Fruit fly (Drosophila melanogaster) whole organism, wandering third instar larva: ENCODE measurements around the gene Calr.

Experiments used
- Abd-B ChIP-seq: fragments of >200 bp; optimal IDR thresholded peaks from 2 replicates; lab custom pipeline; 2017; ENCODE audit warnings: missing biosample characterization, missing genetic modification characterization
- CG32264 ChIP-seq: fragments of 200-800 bp; sonication (Bioruptor generic); optimal IDR thresholded peaks from 2 replicates; lab custom pipeline; 2016; ENCODE audit warnings: missing biosample characterization, missing genetic modification characterization
- CG9705 ChIP-seq: fragments of 200-800 bp; sonication (Bioruptor generic); optimal IDR thresholded peaks from 2 replicates; lab custom pipeline; 2018; ENCODE audit warnings: missing biosample characterization, mild to moderate bottlenecking, missing genetic modification characterization
- Dfd ChIP-seq: fragments of >200 bp; optimal IDR thresholded peaks from 2 replicates; lab custom pipeline; 2017; ENCODE audit warnings: missing biosample characterization, missing genetic modification characterization
- Dif ChIP-seq: fragments of 200-275, 200-300 bp; sonication (Bioruptor generic); optimal IDR thresholded peaks from 2 replicates; lab custom pipeline; 2018; ENCODE audit warnings: missing biosample characterization, missing genetic modification characterization; ENCODE audit not compliant: partially characterized antibody
- GATAd ChIP-seq: sonication (Bioruptor generic); optimal IDR thresholded peaks from 2 replicates; lab custom pipeline; 2016; ENCODE audit warnings: missing biosample characterization, missing genetic modification characterization
- HLH106 ChIP-seq: fragments of 200-800 bp; optimal IDR thresholded peaks from 3 replicates; lab custom pipeline; 2019; ENCODE audit warnings: missing biosample characterization, mild to moderate bottlenecking, missing genetic modification characterization, moderate library complexity
- Hnf4 ChIP-seq: fragments of 200-800 bp; sonication (Bioruptor generic); optimal IDR thresholded peaks from 2 replicates; lab custom pipeline; 2016; ENCODE audit warnings: missing biosample characterization, mild to moderate bottlenecking, missing genetic modification characterization
- Hr78 ChIP-seq: fragments of >200 bp; optimal IDR thresholded peaks from 2 replicates; lab custom pipeline; 2017; ENCODE audit warnings: missing biosample characterization, missing genetic modification characterization
- Hr83 ChIP-seq: fragments of 200-300 bp; sonication (Bioruptor generic); optimal IDR thresholded peaks from 2 replicates; lab custom pipeline; 2016; ENCODE audit warnings: missing biosample characterization, mild to moderate bottlenecking, missing genetic modification characterization, moderate library complexity; ENCODE audit not compliant: poor library complexity, severe bottlenecking
- Jra ChIP-seq: sonication (Bioruptor generic); optimal IDR thresholded peaks from 2 replicates; lab custom pipeline; 2016; ENCODE audit warnings: missing biosample characterization, missing genetic modification characterization
- Mio ChIP-seq: sonication (Bioruptor generic); optimal IDR thresholded peaks from 2 replicates; lab custom pipeline; 2016; ENCODE audit warnings: missing biosample characterization, missing genetic modification characterization
- Myc ChIP-seq: fragments of >200 bp; optimal IDR thresholded peaks from 2 replicates; lab custom pipeline; 2017
- N ChIP-seq: fragments of >200 bp; optimal IDR thresholded peaks from 2 replicates; lab custom pipeline; 2018; ENCODE audit warnings: missing biosample characterization, missing external identifiers, missing genetic modification characterization
- OdsH ChIP-seq: fragments of 200-800 bp; sonication (Bioruptor generic); optimal IDR thresholded peaks from 2 replicates; lab custom pipeline; 2016; ENCODE audit warnings: missing biosample characterization, mild to moderate bottlenecking, missing genetic modification characterization
- Rel ChIP-seq, 2 experiments: fragments of 200-800 bp; sonication (Bioruptor generic) in 1 of 2; optimal IDR thresholded peaks; 2 replicates in 1 of 2; 3 replicates in 1 of 2; lab custom pipeline; 2016 to 2019; ENCODE audit warnings: mild to moderate bottlenecking in 2 of 2, missing biosample characterization in 2 of 2, missing genetic modification characterization in 2 of 2, moderate library complexity in 1 of 2
- Sp1 ChIP-seq: fragments of 200-800 bp; sonication (Bioruptor generic); optimal IDR thresholded peaks from 3 replicates; lab custom pipeline; 2019; ENCODE audit warnings: missing biosample characterization, mild to moderate bottlenecking, missing genetic modification characterization, moderate library complexity
- Vsx2 ChIP-seq: fragments of 200-300, 225-300 bp; sonication (Bioruptor generic); optimal IDR thresholded peaks from 2 replicates; lab custom pipeline; 2018; ENCODE audit warnings: missing biosample characterization, missing genetic modification characterization; ENCODE audit not compliant: partially characterized antibody
- br ChIP-seq: fragments of 200-800 bp; sonication (Bioruptor generic); optimal IDR thresholded peaks from 2 replicates; lab custom pipeline; 2016; ENCODE audit warnings: missing biosample characterization, missing genetic modification characterization
- brk ChIP-seq: fragments of 200-800 bp; sonication (Bioruptor generic); optimal IDR thresholded peaks from 2 replicates; lab custom pipeline; 2016; ENCODE audit warnings: missing biosample characterization, mild to moderate bottlenecking, missing genetic modification characterization
- dl ChIP-seq, 2 experiments: fragments of 175-275, 200-275 bp in 1 of 2; fragments of 200-275 bp in 1 of 2; sonication (Bioruptor generic); optimal IDR thresholded peaks; lab custom pipeline; 2018; ENCODE audit warnings: mild to moderate bottlenecking in 2 of 2, missing biosample characterization in 2 of 2, missing genetic modification characterization in 2 of 2, moderate library complexity in 2 of 2; ENCODE audit not compliant: partially characterized antibody in 2 of 2, insufficient read depth in 1 of 2
- dmrt93B ChIP-seq: fragments of 200-800 bp; sonication (Bioruptor generic); optimal IDR thresholded peaks from 2 replicates; lab custom pipeline; 2018; ENCODE audit warnings: missing biosample characterization, mild to moderate bottlenecking, missing genetic modification characterization
- dsf ChIP-seq: sonication (Bioruptor generic); optimal IDR thresholded peaks from 2 replicates; lab custom pipeline; 2016; ENCODE audit warnings: missing biosample characterization, missing genetic modification characterization, borderline replicate concordance
- ey ChIP-seq: fragments of 200-800 bp; sonication (Bioruptor generic); optimal IDR thresholded peaks from 2 replicates; lab custom pipeline; 2016; ENCODE audit warnings: missing biosample characterization, missing genetic modification characterization
- foxo ChIP-seq, 2 experiments: fragments of 200-800 bp; sonication (Bioruptor generic); optimal IDR thresholded peaks; 2 replicates in 1 of 2; 3 replicates in 1 of 2; lab custom pipeline; 2016 to 2017; ENCODE audit warnings: missing biosample characterization in 2 of 2, missing genetic modification characterization in 2 of 2
- fru ChIP-seq: fragments of 200-800 bp; sonication (Bioruptor generic); optimal IDR thresholded peaks from 3 replicates; lab custom pipeline; 2016; ENCODE audit warnings: missing biosample characterization, mild to moderate bottlenecking, missing genetic modification characterization
- h ChIP-seq: fragments of 200-800 bp; sonication (Bioruptor generic); optimal IDR thresholded peaks from 3 replicates; lab custom pipeline; 2016; ENCODE audit warnings: missing biosample characterization, mild to moderate bottlenecking, missing genetic modification characterization
- jim ChIP-seq: fragments of 175-275, 200-325 bp; sonication (Bioruptor generic); optimal IDR thresholded peaks from 2 replicates; lab custom pipeline; 2016; ENCODE audit warnings: missing biosample characterization, mild to moderate bottlenecking, missing genetic modification characterization
- lola ChIP-seq: fragments of >200 bp; optimal IDR thresholded peaks from 2 replicates; lab custom pipeline; 2017; ENCODE audit warnings: missing biosample characterization, missing genetic modification characterization
- pan ChIP-seq: fragments of >200 bp; optimal IDR thresholded peaks from 2 replicates; lab custom pipeline; 2017
- psq ChIP-seq: fragments of 200-800 bp; sonication (Bioruptor generic); optimal IDR thresholded peaks from 3 replicates; lab custom pipeline; 2017; ENCODE audit warnings: missing biosample characterization, mild to moderate bottlenecking, missing genetic modification characterization, moderate library complexity
- rgr ChIP-seq: fragments of 200-800 bp; sonication (Bioruptor generic); optimal IDR thresholded peaks from 3 replicates; lab custom pipeline; 2016; ENCODE audit warnings: missing biosample characterization, mild to moderate bottlenecking, missing genetic modification characterization
- sage ChIP-seq: fragments of 200-800 bp; sonication (Bioruptor generic); optimal IDR thresholded peaks from 2 replicates; lab custom pipeline; 2016; ENCODE audit warnings: missing biosample characterization, mild to moderate bottlenecking, missing genetic modification characterization
- sv ChIP-seq: fragments of 200-800 bp; sonication (Bioruptor generic); optimal IDR thresholded peaks from 3 replicates; lab custom pipeline; 2016; ENCODE audit warnings: missing biosample characterization, missing genetic modification characterization
- tai ChIP-seq: sonication (Bioruptor generic); optimal IDR thresholded peaks from 2 replicates; lab custom pipeline; 2016; ENCODE audit warnings: missing biosample characterization, missing genetic modification characterization
- usp ChIP-seq: fragments of >200 bp; optimal IDR thresholded peaks from 2 replicates; lab custom pipeline; 2017; ENCODE audit warnings: missing biosample characterization, missing genetic modification characterization
- woc ChIP-seq: sonication (Bioruptor generic); optimal IDR thresholded peaks from 2 replicates; lab custom pipeline; 2016; ENCODE audit warnings: missing biosample characterization, mild to moderate bottlenecking, missing genetic modification characterization

Gene Calr

DNA sequence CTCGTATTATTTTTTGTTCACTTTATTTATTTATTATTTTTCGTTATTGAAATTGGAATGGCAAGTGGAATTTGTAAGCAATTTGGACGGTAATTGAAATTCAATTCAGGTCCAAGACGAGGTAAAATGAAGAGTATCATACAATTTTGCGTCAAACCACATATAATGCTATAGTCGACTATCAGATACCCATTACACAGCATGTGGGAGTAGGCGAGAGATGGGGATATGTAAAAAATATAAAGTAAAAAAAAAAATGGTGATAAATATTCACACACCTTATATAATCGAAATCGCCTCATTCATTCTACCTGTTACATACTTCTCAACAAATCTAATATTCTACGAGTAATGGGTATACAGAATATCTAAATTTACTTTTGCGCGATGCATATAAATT, 18.4 kb downstream of the Calr start:
- TF ChIP-seq Rel (GFP tag; optimal IDR thresholded peaks at IDR 0.05; lab: Kevin White, UChicago) (no peak), Rel (tag; optimal IDR thresholded peaks at IDR 0.05; lab: Kevin White, UChicago) (no peak), N (no peak), h (GFP tag; lab: Kevin White, UChicago) (peak; percentile 69), br (GFP tag; lab: Kevin White, UChicago) (peak; percentile 59), Dfd (GFP tag; lab: Kevin White, UChicago) (no peak), sage (GFP tag; lab: Kevin White, UChicago) (no peak), foxo (GFP tag; optimal IDR thresholded peaks at IDR 0.05; lab: Kevin White, UChicago) (peak in 1 of 2 experiments; percentile 56), Hr78 (GFP tag; lab: Kevin White, UChicago) (no peak), Abd-B (GFP tag; lab: Kevin White, UChicago) (no peak), HLH106 (tag; lab: Kevin White, UChicago) (peak; percentile 45), fru (GFP tag; lab: Kevin White, UChicago) (peak; percentile 45), rgr (GFP tag; lab: Kevin White, UChicago) (peak; percentile 56), woc (peak; percentile 11), sv (GFP tag; lab: Kevin White, UChicago) (no peak), dl (GFP tag; optimal IDR thresholded peaks at IDR 0.05; lab: Kevin White, UChicago; ENCODE audit: insufficient read depth in 1 of 2, partially characterized antibody in 2 of 2) (no peak), OdsH (GFP tag; lab: Kevin White, UChicago) (peak; percentile 54), psq (peak; percentile 6), Vsx2 (GFP tag; lab: Kevin White, UChicago) (no peak), Sp1 (GFP tag; lab: Kevin White, UChicago) (peak; percentile 9), ey (peak; percentile 63), Hnf4 (GFP tag; lab: Kevin White, UChicago) (peak; percentile 60)

DNA sequence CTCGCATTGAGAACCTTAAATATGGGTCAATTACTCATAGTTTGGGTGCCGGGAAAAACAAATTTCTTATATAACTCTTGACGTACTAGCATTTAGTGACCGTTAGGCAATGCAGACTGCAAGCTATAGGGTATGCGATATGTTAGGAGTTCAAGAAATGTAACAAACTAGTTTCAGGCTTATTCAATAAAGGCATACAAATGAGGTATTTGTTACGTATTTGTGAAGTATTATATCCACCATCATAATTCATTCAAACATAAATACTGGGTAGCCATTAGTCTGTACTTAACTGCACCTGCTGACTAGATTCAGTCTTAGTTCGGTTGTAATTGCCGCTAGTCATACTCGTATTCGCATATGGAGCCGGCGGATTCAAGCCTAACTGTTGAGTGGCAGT, 22.4 kb downstream of the Calr start:
- TF ChIP-seq dsf: no peak
- no peak for TF ChIP-seq Hr83 (GFP tag; lab: Kevin White, UChicago)
- no peak for TF ChIP-seq Jra (GFP tag; lab: Kevin White, UChicago)
- no peak for TF ChIP-seq CG32264 (GFP tag; lab: Kevin White, UChicago)

DNA sequence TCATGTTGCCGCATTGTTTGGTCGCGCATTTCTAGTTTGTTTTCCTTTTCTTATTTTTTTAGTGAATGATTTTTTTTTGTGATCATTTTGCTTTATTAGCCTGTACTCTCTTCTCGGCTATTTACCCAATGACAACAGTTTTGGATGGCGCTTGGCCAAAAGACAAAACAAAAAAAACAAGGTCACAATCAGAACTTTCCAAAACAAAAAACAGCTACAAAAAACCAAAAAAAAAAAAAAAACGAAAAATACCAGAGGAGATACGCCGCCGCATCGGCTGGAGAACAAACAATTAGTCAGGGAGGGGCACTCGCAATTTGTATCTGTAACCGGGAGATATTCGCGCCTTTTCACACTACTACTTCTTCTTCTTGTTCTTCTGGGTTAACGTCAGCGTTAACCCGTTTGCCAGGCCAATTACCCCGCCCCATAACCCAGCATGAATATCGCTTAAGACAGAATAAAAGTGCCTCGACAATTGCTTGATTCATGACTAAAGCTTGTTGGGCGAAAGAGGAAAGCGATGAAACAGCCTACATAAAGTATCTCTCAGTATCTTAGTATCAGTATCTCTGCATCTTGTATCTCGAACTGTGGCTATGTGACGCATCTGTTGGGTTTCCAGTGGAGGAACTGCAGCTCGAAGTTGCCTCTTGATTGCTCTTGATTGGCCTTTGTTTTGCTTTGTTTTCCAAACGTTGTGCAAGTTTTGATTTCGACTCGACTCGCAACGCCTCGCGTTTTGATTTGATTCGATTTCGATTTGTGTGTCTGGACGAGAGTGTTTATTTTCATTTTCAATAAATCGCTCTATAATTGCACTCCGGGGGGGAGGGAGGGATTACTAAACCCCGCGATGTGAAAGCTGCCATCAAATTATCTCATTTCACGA, 23.5 kb downstream of the Calr start:
- TF ChIP-seq jim (GFP tag; lab: Kevin White, UChicago) (no peak), Hr78 (GFP tag; lab: Kevin White, UChicago) (no peak), tai (GFP tag; lab: Kevin White, UChicago) (no peak), foxo (GFP tag; optimal IDR thresholded peaks at IDR 0.05; lab: Kevin White, UChicago) (no peak), Vsx2 (GFP tag; lab: Kevin White, UChicago) (peak; percentile 66)
- TF ChIP-seq, all 38 proteins: peak for 1

DNA sequence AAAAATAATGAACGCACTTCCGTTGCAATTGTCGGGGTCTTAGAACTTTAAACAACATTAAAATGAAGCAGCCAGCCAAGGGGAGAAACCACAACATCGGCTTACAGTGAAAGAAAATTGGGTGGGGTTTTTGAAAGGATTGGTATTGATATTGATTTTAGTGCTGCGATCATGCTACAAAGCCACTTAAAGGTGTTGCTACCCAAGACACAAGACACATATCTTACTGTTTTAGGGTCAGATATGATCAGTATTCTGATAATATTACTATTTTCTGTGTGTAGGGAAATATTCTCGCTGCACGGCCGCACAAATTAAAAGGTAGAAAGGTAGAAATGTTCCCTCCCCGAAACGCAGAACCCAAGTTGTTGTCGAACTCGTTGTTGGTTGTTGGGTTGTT, 25.6 kb downstream of the Calr start:
- TF ChIP-seq CG32264 (GFP tag; lab: Kevin White, UChicago): no peak
- TF ChIP-seq h (GFP tag; lab: Kevin White, UChicago): peak; percentile 33
- no peak for TF ChIP-seq Hr78 (GFP tag; lab: Kevin White, UChicago)
- no peak for TF ChIP-seq dmrt93B
- TF ChIP-seq pan (lab: Kevin White, UChicago): no peak
- TF ChIP-seq sage (GFP tag; lab: Kevin White, UChicago): no peak
- no peak for TF ChIP-seq Myc (lab: Kevin White, UChicago)
- TF ChIP-seq Vsx2 (GFP tag; lab: Kevin White, UChicago): no peak
- no peak for TF ChIP-seq lola (GFP tag; lab: Kevin White, UChicago)
- TF ChIP-seq dsf: no peak
- TF ChIP-seq HLH106 (tag; lab: Kevin White, UChicago): peak; percentile 6
- TF ChIP-seq Mio: no peak
- TF ChIP-seq br (GFP tag; lab: Kevin White, UChicago): peak; percentile 21
- TF ChIP-seq CG9705: no peak
- peak; percentile 9 for TF ChIP-seq rgr (GFP tag; lab: Kevin White, UChicago)
- TF ChIP-seq foxo (GFP tag; optimal IDR thresholded peaks at IDR 0.05; lab: Kevin White, UChicago): peak in 1 of 2 experiments; percentile 37
- TF ChIP-seq psq: no peak
- no peak for TF ChIP-seq OdsH (GFP tag; lab: Kevin White, UChicago)
- no peak for TF ChIP-seq woc
- no peak for TF ChIP-seq Sp1 (GFP tag; lab: Kevin White, UChicago)
- TF ChIP-seq brk (GFP tag; lab: Kevin White, UChicago): no peak
- no peak for TF ChIP-seq sv (GFP tag; lab: Kevin White, UChicago)
- no peak for TF ChIP-seq Dif
- TF ChIP-seq Abd-B (GFP tag; lab: Kevin White, UChicago): no peak
- no peak for TF ChIP-seq N
- TF ChIP-seq usp (GFP tag; lab: Kevin White, UChicago): no peak
- no peak for TF ChIP-seq dl (GFP tag; optimal IDR thresholded peaks at IDR 0.05; lab: Kevin White, UChicago; ENCODE audit: insufficient read depth in 1 of 2, partially characterized antibody in 2 of 2)
- TF ChIP-seq ey: peak; percentile 23
- TF ChIP-seq Rel (GFP tag; optimal IDR thresholded peaks at IDR 0.05; lab: Kevin White, UChicago): no peak
- no peak for TF ChIP-seq Rel (tag; optimal IDR thresholded peaks at IDR 0.05; lab: Kevin White, UChicago)
- no peak for TF ChIP-seq Hr83 (GFP tag; lab: Kevin White, UChicago)
- no peak for TF ChIP-seq jim (GFP tag; lab: Kevin White, UChicago)
- no peak for TF ChIP-seq tai (GFP tag; lab: Kevin White, UChicago)
- no peak for TF ChIP-seq GATAd
- TF ChIP-seq Dfd (GFP tag; lab: Kevin White, UChicago): no peak
- TF ChIP-seq Jra (GFP tag; lab: Kevin White, UChicago): no peak
